Worm (Caenorhabditis elegans) whole organism, L4/young adult: ENCODE data around the gene math-34.
"Not testable (repeated sequence)": the region's sequence is repeated elsewhere in the genome, so short reads cannot be mapped to it uniquely, and the experiment has no call there.

Experiments used
- W03F9.2 ChIP-seq: fragments of 150-350 bp; optimal IDR thresholded peaks from 2 replicates; lab custom pipeline; 2014; ENCODE audit warnings: missing biosample characterization, missing genetic modification characterization
- dao-5 ChIP-seq: sonication (generic microtip); optimal IDR thresholded peaks from 2 replicates; lab custom pipeline; 2016; ENCODE audit warnings: missing genotype, missing genetic modification characterization, moderate library complexity, missing compliant biosample characterization
- him-1 ChIP-seq: sonication (generic microtip); optimal IDR thresholded peaks from 2 replicates; lab custom pipeline; 2016; ENCODE audit warnings: missing genotype, missing genetic modification reagents, missing genetic modification characterization, missing compliant biosample characterization

Gene math-34

DNA sequence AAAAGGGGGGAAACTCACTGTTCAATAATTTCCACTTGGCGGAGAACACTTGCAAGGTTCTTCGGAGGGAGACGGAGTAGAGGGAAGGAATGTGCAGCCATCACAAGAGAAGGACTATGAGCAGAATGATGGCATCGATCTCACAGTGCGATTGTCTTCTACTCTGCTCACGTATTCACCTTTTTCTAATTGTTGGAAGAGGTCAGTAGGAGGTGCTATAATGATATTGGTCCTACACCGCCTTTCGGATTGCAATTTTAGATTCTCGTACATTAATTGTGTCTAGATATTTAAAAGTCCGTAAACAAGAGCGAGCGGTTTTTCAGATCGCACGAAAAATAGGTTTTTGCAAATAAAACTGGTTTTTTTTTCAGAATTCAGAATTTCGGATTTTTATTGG lies 11.7 kb downstream of the math-34 start, which contains the start of gene fbxb-39:
Gene fbxb-39, minus strand, starts transcription at position 101 of the 400 bp plus-strand sequence.
- TF ChIP-seq him-1 (tag; lab: Kevin White, UChicago) (no peak), W03F9.2 (tag; lab: Kevin White, UChicago) (no peak), dao-5 (tag; lab: Kevin White, UChicago) (no peak)

DNA sequence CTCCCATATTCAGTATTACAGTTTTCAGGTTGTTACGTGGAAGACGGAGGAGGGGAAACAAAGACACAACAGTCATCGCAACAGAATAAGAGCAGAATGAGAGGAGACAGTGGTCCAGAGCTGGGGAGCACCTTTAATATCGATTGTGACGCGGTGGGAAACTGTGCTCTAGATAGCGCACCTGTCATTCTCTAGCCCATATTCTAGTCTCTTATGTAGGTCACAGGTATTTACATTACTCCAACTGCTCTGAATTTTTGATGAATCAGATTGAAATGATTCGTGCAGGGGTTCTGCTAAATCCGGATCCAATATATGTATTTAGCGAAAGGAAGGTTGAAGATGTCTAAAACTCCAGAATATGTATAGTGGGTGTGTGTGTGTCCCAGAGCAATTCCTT lies 13.5 kb downstream of the math-34 start, which contains the start of gene fbxb-41:
Gene fbxb-41, minus strand, starts transcription at position 101 of the 400 bp plus-strand sequence.
- TF ChIP-seq W03F9.2 (tag; lab: Kevin White, UChicago): no peak
- no peak for TF ChIP-seq him-1 (tag; lab: Kevin White, UChicago)
- TF ChIP-seq dao-5 (tag; lab: Kevin White, UChicago): no peak

- not testable (repeated sequence) for TF ChIP-seq W03F9.2, dao-5, him-1 (tag; lab: Kevin White, UChicago)
Measured at ce11 chrII:1043932-1044331, 15.2 kb downstream of the math-34 start, which contains the start of gene fbxb-45. TSS of gene fbxb-45 (minus strand) at chrII:1044032.

DNA sequence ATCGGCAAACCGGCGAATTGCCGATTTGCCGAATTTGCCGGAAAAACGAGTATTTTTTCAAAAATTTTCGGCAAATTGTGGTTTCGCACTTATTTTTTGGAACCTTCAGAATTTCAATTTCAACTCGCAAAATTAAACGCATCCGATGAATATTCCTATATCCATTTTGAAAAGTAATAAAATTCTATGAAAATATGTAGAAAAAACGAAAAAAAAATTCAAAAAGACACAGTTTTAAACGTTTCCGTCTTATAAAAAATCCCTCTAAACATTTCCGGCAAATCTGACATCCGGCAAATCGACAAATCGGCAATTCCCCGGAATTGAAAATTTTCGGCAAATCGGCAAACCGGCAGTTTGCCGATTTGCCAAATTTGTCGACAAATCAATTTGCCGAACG lies 16.9 kb downstream of the math-34 start, which contains the start of gene str-148:
Gene str-148, plus strand, starts transcription at position 301 of the 400 bp plus-strand sequence.
- no peak for TF ChIP-seq W03F9.2 (tag; lab: Kevin White, UChicago)
- no peak for TF ChIP-seq dao-5 (tag; lab: Kevin White, UChicago)
- TF ChIP-seq him-1 (tag; lab: Kevin White, UChicago): no peak

DNA sequence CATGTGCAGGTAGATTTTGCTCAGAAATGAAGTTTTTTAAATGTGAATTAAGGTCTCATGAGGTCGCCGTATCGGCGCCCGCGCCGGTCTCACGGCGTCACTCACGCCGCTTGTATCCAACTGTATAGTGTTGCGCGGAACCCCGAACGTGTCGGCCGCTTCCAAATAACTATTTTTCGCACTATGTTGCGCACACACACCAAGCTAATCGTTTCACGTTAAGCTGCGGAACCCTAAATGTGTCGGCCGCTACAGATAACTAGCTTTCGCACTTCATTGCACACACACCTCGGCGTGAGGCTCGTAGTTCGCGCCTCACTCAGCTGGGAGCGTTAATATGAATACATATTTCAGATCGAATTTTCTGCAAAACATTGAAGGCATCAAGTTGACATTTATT lies 18.2 kb downstream of the math-34 start:
- TF ChIP-seq dao-5 (tag; lab: Kevin White, UChicago) (no peak), him-1 (tag; lab: Kevin White, UChicago) (no peak), W03F9.2 (tag; lab: Kevin White, UChicago) (no peak)

ce11 chrII:1049849-1050248 lies 21.1 kb downstream of the math-34 start, which contains the start of gene fbxb-40:
TSS of gene fbxb-40 (minus strand) at chrII:1049949.
- TF ChIP-seq dao-5 (tag; lab: Kevin White, UChicago) (no peak), W03F9.2 (tag; lab: Kevin White, UChicago) (no peak), him-1 (tag; lab: Kevin White, UChicago) (no peak)

DNA sequence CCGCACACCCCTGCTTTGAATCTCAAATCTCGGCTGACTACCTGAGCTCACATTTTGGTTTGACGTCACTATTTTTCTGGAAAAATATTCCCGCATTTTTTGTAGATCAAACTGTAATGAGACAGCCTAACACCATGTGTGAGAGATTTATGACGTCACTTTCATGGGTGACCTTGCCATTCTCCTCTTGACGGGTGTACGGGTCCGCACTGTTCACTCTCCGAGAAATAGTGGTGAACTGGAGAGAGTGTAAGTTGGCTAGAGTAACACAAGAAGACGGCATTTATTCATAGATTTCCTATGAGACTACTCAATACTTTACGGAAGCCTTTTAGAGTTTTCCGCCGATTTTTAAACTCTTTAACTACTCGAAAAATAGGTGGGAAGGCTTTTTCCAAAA lies 26.0 kb downstream of the math-34 start, which contains the start of gene K02E7.7:
Gene K02E7.7, plus strand, starts transcription at position 301 of the 400 bp plus-strand sequence.
- TF ChIP-seq dao-5, him-1, W03F9.2 (tag; lab: Kevin White, UChicago): not testable (repeated sequence)

DNA sequence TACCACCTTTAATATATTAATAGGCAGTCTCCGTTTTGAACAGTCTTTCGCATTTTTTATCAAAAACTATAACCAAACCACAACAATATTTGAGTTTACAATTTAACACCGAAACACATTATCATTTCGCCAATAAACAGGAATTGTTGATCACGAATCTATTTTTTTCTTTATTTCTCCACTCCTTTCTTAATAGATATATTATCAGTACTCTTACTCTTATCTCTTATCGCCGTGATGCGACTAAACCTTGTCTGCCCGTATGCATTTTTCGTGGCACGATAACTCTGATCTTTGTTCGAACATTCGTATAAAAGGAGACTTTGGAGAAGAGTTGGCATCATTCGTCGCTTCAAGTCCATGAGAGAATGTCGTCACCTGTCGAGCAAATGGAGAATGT lies 28.1 kb downstream of the math-34 start:
- TF ChIP-seq W03F9.2 (tag; lab: Kevin White, UChicago): no peak
- no peak for TF ChIP-seq him-1 (tag; lab: Kevin White, UChicago)
- no peak for TF ChIP-seq dao-5 (tag; lab: Kevin White, UChicago)

- TF ChIP-seq dao-5, him-1, W03F9.2 (tag; lab: Kevin White, UChicago): not testable (repeated sequence)
Measured at ce11 chrII:1060702-1061101, 31.9 kb downstream of the math-34 start, which contains the start of gene btb-10. TSS of gene btb-10 (minus strand) at chrII:1060802.

- TF ChIP-seq dao-5 (tag; lab: Kevin White, UChicago): no peak
- no peak for TF ChIP-seq him-1 (tag; lab: Kevin White, UChicago)
Measured at ce11 chrII:1063926-1064325, 35.2 kb downstream of the math-34 start.

DNA sequence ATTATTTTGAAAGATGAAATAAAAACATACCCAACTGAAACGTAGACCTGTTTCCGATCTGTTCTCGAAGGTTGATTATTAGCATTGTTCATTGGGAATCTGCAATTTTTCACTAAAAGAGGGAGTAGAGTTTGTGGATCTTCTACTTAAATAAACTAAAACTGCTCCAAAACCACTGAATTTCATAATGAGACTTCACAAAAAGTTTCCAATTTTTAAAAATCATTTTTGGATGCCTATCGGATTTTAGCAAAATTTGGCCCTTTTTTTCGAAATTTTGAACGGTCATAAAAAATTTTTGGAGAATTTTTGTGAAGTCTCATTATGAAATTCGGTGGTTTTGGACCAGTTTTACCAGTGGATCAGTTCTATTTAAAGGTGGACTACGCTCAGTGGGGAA lies 38.1 kb downstream of the math-34 start, which contains the start of gene K02E7.10:
Gene K02E7.10, minus strand, starts transcription at position 101 of the 400 bp plus-strand sequence.
- TF ChIP-seq W03F9.2 (tag; lab: Kevin White, UChicago): no peak
- TF ChIP-seq him-1 (tag; lab: Kevin White, UChicago): no peak
- TF ChIP-seq dao-5 (tag; lab: Kevin White, UChicago): no peak

ce11 chrII:1070875-1071274 lies 42.1 kb downstream of the math-34 start, which contains the start of gene K02E7.12:
TSS of gene K02E7.12 (plus strand) at chrII:1071175.
- TF ChIP-seq W03F9.2 (tag; lab: Kevin White, UChicago) (no peak), him-1 (tag; lab: Kevin White, UChicago) (no peak), dao-5 (tag; lab: Kevin White, UChicago) (no peak)

ce11 chrII:1071432-1071831 lies 42.7 kb downstream of the math-34 start:
- no peak for TF ChIP-seq dao-5 (tag; lab: Kevin White, UChicago)

DNA sequence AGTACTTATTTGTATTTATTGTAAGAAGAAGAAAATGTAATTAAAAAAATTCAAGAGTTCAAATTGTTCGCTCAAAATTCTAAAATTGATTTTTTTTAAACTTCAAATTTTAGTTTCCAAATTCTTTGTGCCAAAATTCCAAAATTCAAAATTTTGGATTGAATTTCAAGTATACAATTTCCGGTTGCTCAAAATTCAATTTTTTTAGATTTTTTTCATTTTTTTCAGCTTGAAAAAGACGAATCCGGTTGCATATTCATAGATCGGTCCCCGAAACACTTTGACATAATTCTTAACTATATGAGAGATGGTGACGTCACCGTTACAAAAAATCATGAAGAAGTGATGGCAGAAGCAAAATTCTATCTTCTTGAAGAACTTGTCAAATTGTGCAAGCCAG lies 43.3 kb downstream of the math-34 start, which contains the start of gene K02E7.4:
Gene K02E7.4, plus strand, starts transcription at position 301 of the 400 bp plus-strand sequence.
- TF ChIP-seq him-1 (tag; lab: Kevin White, UChicago) (no peak), W03F9.2 (tag; lab: Kevin White, UChicago) (no peak), dao-5 (tag; lab: Kevin White, UChicago) (no peak)
